Fruit fly (Drosophila melanogaster) whole organism, wandering third instar larva: ENCODE results near the gene CG11334.

Experiments
- CG32264 ChIP-seq: fragments of 200-800 bp; sonication (Bioruptor generic); optimal IDR thresholded peaks from 2 replicates; lab custom pipeline; 2016; ENCODE audit warnings: missing biosample characterization, missing genetic modification characterization
- Dfd ChIP-seq: fragments of >200 bp; optimal IDR thresholded peaks from 2 replicates; lab custom pipeline; 2017; ENCODE audit warnings: missing biosample characterization, missing genetic modification characterization
- GATAd ChIP-seq: sonication (Bioruptor generic); optimal IDR thresholded peaks from 2 replicates; lab custom pipeline; 2016; ENCODE audit warnings: missing biosample characterization, missing genetic modification characterization
- HLH106 ChIP-seq: fragments of 200-800 bp; optimal IDR thresholded peaks from 3 replicates; lab custom pipeline; 2019; ENCODE audit warnings: missing biosample characterization, mild to moderate bottlenecking, missing genetic modification characterization, moderate library complexity
- Jra ChIP-seq: sonication (Bioruptor generic); optimal IDR thresholded peaks from 2 replicates; lab custom pipeline; 2016; ENCODE audit warnings: missing biosample characterization, missing genetic modification characterization
- Mio ChIP-seq: sonication (Bioruptor generic); optimal IDR thresholded peaks from 2 replicates; lab custom pipeline; 2016; ENCODE audit warnings: missing biosample characterization, missing genetic modification characterization
- N ChIP-seq: fragments of >200 bp; optimal IDR thresholded peaks from 2 replicates; lab custom pipeline; 2018; ENCODE audit warnings: missing biosample characterization, missing external identifiers, missing genetic modification characterization
- OdsH ChIP-seq: fragments of 200-800 bp; sonication (Bioruptor generic); optimal IDR thresholded peaks from 2 replicates; lab custom pipeline; 2016; ENCODE audit warnings: missing biosample characterization, mild to moderate bottlenecking, missing genetic modification characterization
- Rel ChIP-seq, 2 experiments: fragments of 200-800 bp; sonication (Bioruptor generic) in 1 of 2; optimal IDR thresholded peaks; 2 replicates in 1 of 2; 3 replicates in 1 of 2; lab custom pipeline; 2016 to 2019; ENCODE audit warnings: mild to moderate bottlenecking in 2 of 2, missing biosample characterization in 2 of 2, missing genetic modification characterization in 2 of 2, moderate library complexity in 1 of 2
- Sp1 ChIP-seq: fragments of 200-800 bp; sonication (Bioruptor generic); optimal IDR thresholded peaks from 3 replicates; lab custom pipeline; 2019; ENCODE audit warnings: missing biosample characterization, mild to moderate bottlenecking, missing genetic modification characterization, moderate library complexity
- br ChIP-seq: fragments of 200-800 bp; sonication (Bioruptor generic); optimal IDR thresholded peaks from 2 replicates; lab custom pipeline; 2016; ENCODE audit warnings: missing biosample characterization, missing genetic modification characterization
- ey ChIP-seq: fragments of 200-800 bp; sonication (Bioruptor generic); optimal IDR thresholded peaks from 2 replicates; lab custom pipeline; 2016; ENCODE audit warnings: missing biosample characterization, missing genetic modification characterization
- foxo ChIP-seq, 2 experiments: fragments of 200-800 bp; sonication (Bioruptor generic); optimal IDR thresholded peaks; 2 replicates in 1 of 2; 3 replicates in 1 of 2; lab custom pipeline; 2016 to 2017; ENCODE audit warnings: missing biosample characterization in 2 of 2, missing genetic modification characterization in 2 of 2
- fru ChIP-seq: fragments of 200-800 bp; sonication (Bioruptor generic); optimal IDR thresholded peaks from 3 replicates; lab custom pipeline; 2016; ENCODE audit warnings: missing biosample characterization, mild to moderate bottlenecking, missing genetic modification characterization
- h ChIP-seq: fragments of 200-800 bp; sonication (Bioruptor generic); optimal IDR thresholded peaks from 3 replicates; lab custom pipeline; 2016; ENCODE audit warnings: missing biosample characterization, mild to moderate bottlenecking, missing genetic modification characterization
- jim ChIP-seq: fragments of 175-275, 200-325 bp; sonication (Bioruptor generic); optimal IDR thresholded peaks from 2 replicates; lab custom pipeline; 2016; ENCODE audit warnings: missing biosample characterization, mild to moderate bottlenecking, missing genetic modification characterization
- rgr ChIP-seq: fragments of 200-800 bp; sonication (Bioruptor generic); optimal IDR thresholded peaks from 3 replicates; lab custom pipeline; 2016; ENCODE audit warnings: missing biosample characterization, mild to moderate bottlenecking, missing genetic modification characterization
- sage ChIP-seq: fragments of 200-800 bp; sonication (Bioruptor generic); optimal IDR thresholded peaks from 2 replicates; lab custom pipeline; 2016; ENCODE audit warnings: missing biosample characterization, mild to moderate bottlenecking, missing genetic modification characterization
- usp ChIP-seq: fragments of >200 bp; optimal IDR thresholded peaks from 2 replicates; lab custom pipeline; 2017; ENCODE audit warnings: missing biosample characterization, missing genetic modification characterization
- woc ChIP-seq: sonication (Bioruptor generic); optimal IDR thresholded peaks from 2 replicates; lab custom pipeline; 2016; ENCODE audit warnings: missing biosample characterization, mild to moderate bottlenecking, missing genetic modification characterization

CG11334 gene

dm6 chr3R:31421995-31422394, 40.8 kb downstream of the CG11334 start:
- TF ChIP-seq foxo (GFP tag; optimal IDR thresholded peaks at IDR 0.05; lab: Kevin White, UChicago): peak in 1 of 2 experiments; percentile 28
- peak; percentile 21 for TF ChIP-seq rgr (GFP tag; lab: Kevin White, UChicago)
- no peak for TF ChIP-seq jim (GFP tag; lab: Kevin White, UChicago)
- peak; percentile 9 for TF ChIP-seq h (GFP tag; lab: Kevin White, UChicago)
- peak; percentile 23 for TF ChIP-seq OdsH
- TF ChIP-seq HLH106 (tag; lab: Kevin White, UChicago): no peak
- TF ChIP-seq ey (GFP tag; lab: Kevin White, UChicago): peak; percentile 31
- peak; percentile 46 for TF ChIP-seq fru (GFP tag; lab: Kevin White, UChicago)
- TF ChIP-seq woc (GFP tag; lab: Kevin White, UChicago): peak; percentile 68
- TF ChIP-seq, all 38 proteins: peak for 7

- TF ChIP-seq Mio (no peak), jim (GFP tag; lab: Kevin White, UChicago) (no peak), CG32264 (no peak), Sp1 (GFP tag; lab: Kevin White, UChicago) (no peak), ey (GFP tag; lab: Kevin White, UChicago) (no peak), N (no peak), GATAd (GFP tag; lab: Kevin White, UChicago) (no peak), br (GFP tag; lab: Kevin White, UChicago) (no peak), usp (GFP tag; lab: Kevin White, UChicago) (no peak)
Observed at dm6 chr3R:31420675-31421074, 42.2 kb downstream of the CG11334 start.

- TF ChIP-seq Dfd (GFP tag; lab: Kevin White, UChicago) (no peak), sage (GFP tag; lab: Kevin White, UChicago) (no peak), woc (GFP tag; lab: Kevin White, UChicago) (no peak), Rel (GFP tag; optimal IDR thresholded peaks at IDR 0.05; lab: Kevin White, UChicago) (no peak), Rel (tag; optimal IDR thresholded peaks at IDR 0.05; lab: Kevin White, UChicago) (no peak), Jra (GFP tag; lab: Kevin White, UChicago) (no peak), N (no peak), HLH106 (tag; lab: Kevin White, UChicago) (no peak), br (GFP tag; lab: Kevin White, UChicago) (no peak)
- TF ChIP-seq, all 38 proteins: peak for 0
Observed at dm6 chr3R:31419531-31419930, 43.3 kb downstream of the CG11334 start.
